Worm (Caenorhabditis elegans): ENCODE measurements around the gene his-35.

Gene his-35

DNA sequence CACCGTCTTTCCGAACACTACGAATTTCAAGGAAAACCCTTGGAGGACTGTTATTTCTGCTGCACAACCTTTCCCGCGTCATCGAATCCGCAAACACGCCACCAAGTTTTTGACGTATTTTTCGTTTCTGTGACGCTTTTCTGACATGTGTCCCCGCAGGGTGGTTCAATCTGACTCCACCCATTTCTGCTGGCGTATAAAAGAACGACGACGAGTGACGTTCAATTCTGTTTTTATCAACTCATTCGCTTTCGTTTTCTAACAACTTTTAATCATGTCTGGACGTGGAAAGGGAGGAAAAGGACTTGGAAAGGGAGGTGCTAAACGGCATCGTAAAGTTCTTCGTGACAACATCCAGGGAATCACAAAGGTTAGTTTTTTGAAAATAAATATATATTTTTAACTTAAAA, 1.8 kb upstream of the his-35 start, which contains the start of gene his-37 (continued):
- TF ChIP-seq nhr-80 (tag; optimal IDR thresholded peaks at IDR 0.05) (peak; percentile 99), Y53G8AR.9 (GFP tag; conservative IDR thresholded peaks at IDR 0.05) (peak; percentile 96), ceh-79 (tag; optimal IDR thresholded peaks at IDR 0.05) (no peak), dpff-1 (tag; optimal IDR thresholded peaks at IDR 0.05) (no peak), zfh-2 (GFP tag; conservative IDR thresholded peaks at IDR 0.05) (peak; percentile 96), aptf-2 (GFP tag; conservative IDR thresholded peaks at IDR 0.05) (no peak), efl-1 (GFP tag; optimal IDR thresholded peaks at IDR 0.05) (peak; percentile 38), bed-2 (GFP tag; IDR thresholded peaks at IDR 0.05) (no peak), egl-18 (GFP tag; IDR thresholded peaks at IDR 0.05) (peak; percentile 96), madf-8 (GFP tag; conservative IDR thresholded peaks at IDR 0.05) (no peak), snpc-1.1 (tag; optimal IDR thresholded peaks at IDR 0.05; ENCODE audit: insufficient read depth) (no peak), F39B2.1 (GFP tag; IDR thresholded peaks at IDR 0.05) (peak; percentile 100), ceh-91 (GFP tag; IDR thresholded peaks at IDR 0.05) (no peak), Y56A3A.18 (GFP tag; IDR thresholded peaks at IDR 0.05) (peak; percentile 48; the same call in 1 of the 2 replicates), gei-17 (GFP tag; optimal IDR thresholded peaks at IDR 0.05) (peak; percentile 85), madf-10 (tag; optimal IDR thresholded peaks at IDR 0.05) (peak; percentile 95), rec-8 (tag; optimal IDR thresholded peaks at IDR 0.05) (no peak), sdz-38 (tag; optimal IDR thresholded peaks at IDR 0.05) (no peak), pbrm-1 (GFP tag; IDR thresholded peaks at IDR 0.05) (peak; percentile 98), B0336.3 (GFP tag; IDR thresholded peaks at IDR 0.05) (peak; percentile 96), athp-1 (tag; optimal IDR thresholded peaks at IDR 0.05) (peak; percentile 59), B0261.1 (tag; optimal IDR thresholded peaks at IDR 0.05) (peak; percentile 29), attf-6 (GFP tag; IDR thresholded peaks at IDR 0.05) (no peak), repo-1 (tag; optimal IDR thresholded peaks at IDR 0.05) (peak; percentile 94), atf-7 (tag; optimal IDR thresholded peaks at IDR 0.05) (peak; percentile 97), hrde-1 (tag; optimal IDR thresholded peaks at IDR 0.05; ENCODE audit: borderline replicate concordance) (no peak), C17E4.6 (GFP tag; IDR thresholded peaks at IDR 0.05) (peak; percentile 40; the same call in 1 of the 2 replicates), bed-1 (GFP tag; IDR thresholded peaks at IDR 0.05) (no peak), ekl-4 (GFP tag; IDR thresholded peaks at IDR 0.05) (peak; percentile 93), nhr-90 (tag; optimal IDR thresholded peaks at IDR 0.05) (peak; percentile 95), hlh-12 (tag; optimal IDR thresholded peaks at IDR 0.05) (no peak)

DNA sequence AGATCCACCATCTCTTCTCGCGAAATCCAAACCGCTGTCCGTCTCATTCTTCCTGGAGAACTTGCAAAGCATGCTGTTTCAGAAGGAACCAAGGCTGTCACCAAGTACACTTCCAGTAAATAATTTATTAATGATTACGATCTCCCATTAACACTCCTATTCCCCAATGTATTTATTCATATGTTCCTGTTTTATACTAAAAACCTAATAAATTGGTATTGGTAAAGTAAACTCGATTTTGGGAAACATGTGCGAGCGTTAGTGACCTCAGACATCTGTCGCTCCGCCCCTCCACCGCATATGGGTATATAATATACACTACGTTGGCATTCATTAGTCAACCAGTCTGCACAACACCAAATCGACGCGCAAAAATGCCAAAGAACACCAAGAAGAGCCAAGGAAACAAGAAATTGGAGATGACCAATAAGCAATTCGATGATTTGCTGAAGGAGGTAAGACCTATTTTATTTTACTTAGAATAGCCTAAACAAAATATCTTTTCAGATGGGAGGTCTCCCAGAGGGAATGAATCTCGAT, 1.0 kb upstream of the his-35 start, which contains the start of gene C50F4.6:
Gene C50F4.6 (plus strand): TSS at position 51 of the 540 bp plus-strand sequence.
- TF ChIP-seq lin-26 (GFP tag; IDR thresholded peaks at IDR 0.05) (0 out of 2 replicates have a peak, but pooled peaks have one; percentile 21), F33H1.4 (GFP tag; IDR thresholded peaks at IDR 0.05) (no peak), repo-1 (tag; optimal IDR thresholded peaks at IDR 0.05) (peak; percentile 20)

DNA sequence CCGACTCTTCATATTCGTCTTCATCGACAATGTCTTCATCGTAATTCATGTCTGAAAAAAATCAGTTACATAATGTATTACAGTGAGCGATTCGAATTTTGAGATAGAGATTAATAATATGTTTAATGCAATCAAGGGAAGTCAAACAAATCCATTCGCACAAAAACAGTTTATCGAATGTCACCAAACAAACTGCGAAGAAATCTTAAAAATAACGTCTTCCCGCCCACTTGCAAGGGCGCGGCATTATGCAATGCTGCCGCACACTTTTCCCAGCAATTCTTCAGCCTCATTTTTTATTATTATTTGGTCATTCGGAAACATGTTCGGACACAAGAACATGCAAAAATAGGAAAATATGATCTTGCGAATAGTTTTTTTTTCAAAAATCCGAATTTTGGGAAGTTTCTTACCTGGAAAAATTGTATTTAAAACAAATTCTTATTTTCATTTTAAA, 884 bp downstream of the his-35 start, which contains the start of gene mdf-1:
Gene mdf-1 (minus strand): TSS at position 51 of the 457 bp plus-strand sequence.
- TF ChIP-seq B0019.2 (GFP tag; conservative IDR thresholded peaks at IDR 0.05) (no peak), Y95B8A.8 (GFP tag; IDR thresholded peaks at IDR 0.05) (no peak), F39B2.1 (GFP tag; IDR thresholded peaks at IDR 0.05) (no peak), Y53F4B.3 (GFP tag; IDR thresholded peaks at IDR 0.05) (no peak), F10E7.11 (tag; optimal IDR thresholded peaks at IDR 0.05) (no peak), hlh-12 (tag; optimal IDR thresholded peaks at IDR 0.05) (no peak), ztf-18 (tag; optimal IDR thresholded peaks at IDR 0.05) (peak; percentile 62), madf-6 (GFP tag; IDR thresholded peaks at IDR 0.05) (no peak), ztf-3 (GFP tag; optimal IDR thresholded peaks at IDR 0.05) (no peak), rec-8 (tag; optimal IDR thresholded peaks at IDR 0.05) (no peak), nhr-179 (tag; optimal IDR thresholded peaks at IDR 0.05) (no peak), F37B4.10 (GFP tag; IDR thresholded peaks at IDR 0.05) (no peak), egl-18 (GFP tag; IDR thresholded peaks at IDR 0.05) (no peak), F33H1.4 (GFP tag; IDR thresholded peaks at IDR 0.05) (no peak), T26A5.8 (tag; optimal IDR thresholded peaks at IDR 0.05) (no peak), dox-1 (GFP tag; IDR thresholded peaks at IDR 0.05) (peak; percentile 49; the same call in 1 of the 2 replicates), lin-54 (GFP tag; optimal IDR thresholded peaks at IDR 0.05) (peak; percentile 74), egrh-3 (GFP tag; IDR thresholded peaks at IDR 0.05) (no peak), tlf-1 (GFP tag; optimal IDR thresholded peaks at IDR 0.05) (no peak)

Measured in whole organism, young adult.